Worm (Caenorhabditis elegans) whole organism, L4/young adult: ENCODE measurements around the gene F37A4.2.

ENCODE experiments used
- W03F9.2 ChIP-seq: fragments of 150-350 bp; optimal IDR thresholded peaks from 2 replicates; lab custom pipeline; 2014; ENCODE audit warnings: missing biosample characterization, missing genetic modification characterization
- dao-5 ChIP-seq: sonication (generic microtip); optimal IDR thresholded peaks from 2 replicates; lab custom pipeline; 2016; ENCODE audit warnings: missing genotype, missing genetic modification characterization, moderate library complexity, missing compliant biosample characterization
- him-1 ChIP-seq: sonication (generic microtip); optimal IDR thresholded peaks from 2 replicates; lab custom pipeline; 2016; ENCODE audit warnings: missing genotype, missing genetic modification reagents, missing genetic modification characterization, missing compliant biosample characterization

Gene F37A4.2

ce11 chrIII:6730185-6730850, 8.1 kb downstream of the F37A4.2 start, which contains the start of the genes Y102E9.5 and odr-4:
TSS of gene Y102E9.5 (minus strand) at chrIII:6730285.
TSS of gene odr-4 (plus strand) at chrIII:6730800.
- TF ChIP-seq him-1 (tag; lab: Kevin White, UChicago) (no peak), dao-5 (tag; lab: Kevin White, UChicago) (no peak), W03F9.2 (tag; lab: Kevin White, UChicago) (no peak)

- no peak for TF ChIP-seq W03F9.2 (tag; lab: Kevin White, UChicago)
- no peak for TF ChIP-seq dao-5 (tag; lab: Kevin White, UChicago)
- no peak for TF ChIP-seq him-1 (tag; lab: Kevin White, UChicago)
These were observed 9.0 kb downstream of the F37A4.2 start for ce11 chrIII:6731285-6731684.

ce11 chrIII:6734420-6734819, 12.2 kb downstream of the F37A4.2 start, which contains the start of gene Y102E9.3:
TSS of gene Y102E9.3 (minus strand) at chrIII:6734520.
- TF ChIP-seq dao-5 (tag; lab: Kevin White, UChicago): no peak
- TF ChIP-seq him-1 (tag; lab: Kevin White, UChicago): no peak
- no peak for TF ChIP-seq W03F9.2 (tag; lab: Kevin White, UChicago)

- TF ChIP-seq W03F9.2 (tag; lab: Kevin White, UChicago) (no peak), him-1 (tag; lab: Kevin White, UChicago) (no peak), dao-5 (tag; lab: Kevin White, UChicago) (no peak)
These were observed 14.3 kb downstream of the F37A4.2 start, which contains the start of gene Y102E9.6 for ce11 chrIII:6736566-6736965. TSS of gene Y102E9.6 (minus strand) at chrIII:6736666.

- TF ChIP-seq dao-5 (tag; lab: Kevin White, UChicago) (no peak), W03F9.2 (tag; lab: Kevin White, UChicago) (no peak), him-1 (tag; lab: Kevin White, UChicago) (no peak)
These were observed 14.7 kb downstream of the F37A4.2 start, which contains the start of gene K07E12.2 for ce11 chrIII:6736971-6737370. TSS of gene K07E12.2 (plus strand) at chrIII:6737271.

- TF ChIP-seq dao-5 (tag; lab: Kevin White, UChicago) (no peak), him-1 (tag; lab: Kevin White, UChicago) (no peak), W03F9.2 (tag; lab: Kevin White, UChicago) (no peak)
These were observed 17.8 kb downstream of the F37A4.2 start for ce11 chrIII:6740072-6740471.

ce11 chrIII:6742597-6742996, 20.3 kb downstream of the F37A4.2 start:
- TF ChIP-seq him-1 (tag; lab: Kevin White, UChicago) (no peak), W03F9.2 (tag; lab: Kevin White, UChicago) (no peak), dao-5 (tag; lab: Kevin White, UChicago) (no peak)

- TF ChIP-seq W03F9.2 (tag; lab: Kevin White, UChicago): no peak
- TF ChIP-seq dao-5 (tag; lab: Kevin White, UChicago): no peak
- TF ChIP-seq him-1 (tag; lab: Kevin White, UChicago): no peak
These were observed 23.8 kb downstream of the F37A4.2 start, which contains the start of gene dig-1 for ce11 chrIII:6746008-6746407. TSS of gene dig-1 (plus strand) at chrIII:6746308.

- TF ChIP-seq dao-5 (tag; lab: Kevin White, UChicago): no peak
- TF ChIP-seq him-1 (tag; lab: Kevin White, UChicago): no peak
- TF ChIP-seq W03F9.2 (tag; lab: Kevin White, UChicago): no peak
These were observed 24.4 kb downstream of the F37A4.2 start for ce11 chrIII:6746668-6747067.

- TF ChIP-seq him-1 (tag; lab: Kevin White, UChicago): no peak
- TF ChIP-seq dao-5 (tag; lab: Kevin White, UChicago): no peak
These were observed 30.4 kb downstream of the F37A4.2 start for ce11 chrIII:6752612-6753011.

- TF ChIP-seq dao-5 (tag; lab: Kevin White, UChicago) (no peak), him-1 (tag; lab: Kevin White, UChicago) (no peak), W03F9.2 (tag; lab: Kevin White, UChicago) (no peak)
These were observed 34.5 kb downstream of the F37A4.2 start for ce11 chrIII:6756769-6757168.
